Worm (Caenorhabditis elegans): ENCODE measurements around the gene cav-1.

ce11 chrIV:9742883-9743282 lies 29.4 kb upstream of the cav-1 start, which contains the start of gene C28D4.7:
- TF ChIP-seq ama-1 (optimal IDR thresholded peaks at IDR 0.05) = no peak
- no peak for TF ChIP-seq hnd-1 (tag; optimal IDR thresholded peaks at IDR 0.05)
- TF ChIP-seq pes-1 (GFP tag; IDR thresholded peaks at IDR 0.05) = no peak
- no peak for TF ChIP-seq B0310.2 (tag; optimal IDR thresholded peaks at IDR 0.05)
- no peak for TF ChIP-seq tbx-11 (GFP tag; IDR thresholded peaks at IDR 0.05)
- no peak for TF ChIP-seq aly-1 (tag; optimal IDR thresholded peaks at IDR 0.05)
- TF ChIP-seq hmg-4 (GFP tag; optimal IDR thresholded peaks at IDR 0.05) = no peak
- TF ChIP-seq ceh-36 (tag; optimal IDR thresholded peaks at IDR 0.05) = no peak
- no peak for TF ChIP-seq sea-1 (GFP tag; conservative IDR thresholded peaks at IDR 0.05)
- TF ChIP-seq F13C5.2 (tag; optimal IDR thresholded peaks at IDR 0.05) = no peak
- TF ChIP-seq tbx-37 (GFP tag; conservative IDR thresholded peaks at IDR 0.05) = no peak
- no peak for TF ChIP-seq ceh-13 (GFP tag; optimal IDR thresholded peaks at IDR 0.05)
- no peak for TF ChIP-seq ets-7 (tag; optimal IDR thresholded peaks at IDR 0.05)
